Fruit fly (Drosophila melanogaster): ENCODE results near the gene CG31287.

DNA sequence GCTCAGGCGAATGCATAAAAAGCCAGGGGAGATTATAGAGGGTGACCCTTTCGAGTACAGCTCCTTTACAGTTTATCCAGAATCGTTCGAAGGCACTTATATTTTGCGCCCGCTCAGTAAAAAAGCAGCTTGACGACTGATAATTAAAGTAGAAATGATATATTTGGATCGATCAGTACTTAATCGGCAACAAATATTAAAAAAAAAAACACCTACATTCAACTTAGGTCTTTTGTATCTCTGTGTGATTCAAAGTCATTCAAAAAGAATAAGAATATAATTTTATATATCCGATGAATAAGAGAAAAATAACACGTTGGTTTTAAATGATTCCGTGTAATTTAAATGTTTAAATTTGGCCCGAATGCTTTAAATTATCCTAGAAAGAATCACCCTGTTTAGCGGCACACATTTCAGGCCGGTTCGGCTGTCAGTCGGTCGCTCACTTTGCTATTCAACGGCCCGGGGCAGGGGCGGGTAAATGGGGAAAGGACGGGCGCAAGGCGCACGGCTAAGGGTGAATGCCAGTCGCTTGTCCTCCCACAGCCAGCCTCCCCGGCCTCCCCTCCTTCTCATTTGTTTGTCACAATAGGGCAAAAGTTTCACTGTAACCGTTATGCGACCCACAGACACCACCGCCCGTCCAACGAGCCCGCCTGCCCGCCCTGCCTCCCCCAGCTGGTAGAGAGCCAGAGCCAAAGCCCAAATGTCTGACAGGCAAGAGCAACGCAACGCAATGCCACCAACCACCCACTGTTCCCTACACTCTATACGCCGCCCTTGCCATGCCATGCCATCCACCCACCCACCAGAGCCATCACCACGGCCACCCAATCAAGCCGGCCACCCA, 9.9 kb downstream of the CG31287 start:
- TF ChIP-seq insv (optimal IDR thresholded peaks at IDR 0.05), result no peak
- no peak for TF ChIP-seq psq (optimal IDR thresholded peaks at IDR 0.05)
- no peak for TF ChIP-seq h (optimal IDR thresholded peaks at IDR 0.05)
- TF ChIP-seq Myc (optimal IDR thresholded peaks at IDR 0.05), result no peak
- no peak for TF ChIP-seq Sin3A (optimal IDR thresholded peaks at IDR 0.05)
- TF ChIP-seq ttk (optimal IDR thresholded peaks at IDR 0.05), result no peak

Measured in Kc167 (cell line).